Worm (Caenorhabditis elegans): ENCODE results near the gene T02B11.3.

The T02B11.3 gene

DNA sequence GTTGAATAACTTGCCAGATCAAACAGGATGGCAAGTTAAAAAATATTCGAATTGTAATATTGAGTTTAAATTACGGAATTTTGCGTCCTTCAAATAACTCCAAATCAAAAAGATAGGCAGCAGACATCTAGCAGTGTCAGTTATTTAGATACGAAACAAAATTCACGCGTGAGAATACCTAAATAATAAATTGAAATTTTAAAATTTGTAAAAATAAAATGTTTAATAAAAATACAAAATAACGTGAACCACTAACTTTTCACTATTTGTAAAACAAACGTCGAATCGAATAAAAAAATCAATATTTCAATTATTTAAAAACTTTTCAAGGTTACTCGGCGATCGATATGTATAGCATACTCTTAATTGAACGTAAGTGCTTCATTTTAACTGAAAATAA, 9.3 kb upstream of the T02B11.3 start, which contains the start of gene T02B11.9:
TSS of gene T02B11.9 (plus strand) at position 301 of the 400 bp plus-strand sequence.
- TF ChIP-seq ces-1 (GFP tag; optimal IDR thresholded peaks at IDR 0.05), result no peak
- no peak for TF ChIP-seq blmp-1 (tag; optimal IDR thresholded peaks at IDR 0.05)
- TF ChIP-seq ceh-83 (GFP tag; optimal IDR thresholded peaks at IDR 0.05), result no peak
- TF ChIP-seq cnd-1 (tag; optimal IDR thresholded peaks at IDR 0.05), result no peak
- no peak for TF ChIP-seq sptf-1 (tag; optimal IDR thresholded peaks at IDR 0.05)
- TF ChIP-seq ham-2 (GFP tag; optimal IDR thresholded peaks at IDR 0.05), result no peak
- no peak for TF ChIP-seq elt-3 (tag; optimal IDR thresholded peaks at IDR 0.05)
- TF ChIP-seq nhr-28 (tag; optimal IDR thresholded peaks at IDR 0.05), result no peak
- TF ChIP-seq unc-62 (GFP tag; optimal IDR thresholded peaks at IDR 0.05), result no peak
- TF ChIP-seq nhr-76 (tag; optimal IDR thresholded peaks at IDR 0.05), result no peak
- no peak for TF ChIP-seq ceh-39 (tag; optimal IDR thresholded peaks at IDR 0.05)
- no peak for TF ChIP-seq elt-1 (tag; optimal IDR thresholded peaks at IDR 0.05; ENCODE audit: borderline replicate concordance, insufficient read depth)

DNA sequence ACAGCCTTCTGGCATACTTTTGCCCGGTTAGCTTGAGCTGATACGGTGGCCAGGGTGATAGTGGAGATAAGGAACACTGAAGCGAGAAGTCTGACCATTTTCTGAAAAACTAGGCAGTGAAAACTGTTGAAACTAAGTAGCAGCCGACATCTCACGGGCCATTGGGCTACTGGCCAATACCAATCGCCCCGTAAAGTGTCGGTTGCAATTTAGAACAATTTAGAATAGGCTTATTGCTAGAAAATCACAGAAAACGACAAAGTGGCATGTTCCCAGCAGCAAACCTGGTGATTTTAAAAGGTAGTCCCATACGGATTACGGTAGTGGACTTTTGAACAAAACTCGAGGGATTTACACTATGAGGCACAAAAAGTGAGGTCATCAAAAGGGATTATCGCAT, 4.4 kb upstream of the T02B11.3 start, which contains the start of gene T02B11.4:
TSS of gene T02B11.4 (minus strand) at position 101 of the 400 bp plus-strand sequence.
- TF ChIP-seq lin-13 (tag; optimal IDR thresholded peaks at IDR 0.05) (no peak), ceh-43 (GFP tag; optimal IDR thresholded peaks at IDR 0.05) (no peak), lsy-2 (tag; optimal IDR thresholded peaks at IDR 0.05) (no peak), ceh-83 (GFP tag; optimal IDR thresholded peaks at IDR 0.05) (no peak), nhr-76 (tag; optimal IDR thresholded peaks at IDR 0.05) (no peak), cnd-1 (tag; optimal IDR thresholded peaks at IDR 0.05) (no peak), unc-120 (tag; optimal IDR thresholded peaks at IDR 0.05; ENCODE audit: poor library complexity, severe bottlenecking) (no peak), ceh-39 (tag; optimal IDR thresholded peaks at IDR 0.05) (no peak), unc-39 (tag; optimal IDR thresholded peaks at IDR 0.05) (no peak), elt-1 (tag; optimal IDR thresholded peaks at IDR 0.05; ENCODE audit: borderline replicate concordance, insufficient read depth) (no peak), sptf-1 (tag; optimal IDR thresholded peaks at IDR 0.05) (no peak), hlh-1 (tag; optimal IDR thresholded peaks at IDR 0.05) (no peak)

DNA sequence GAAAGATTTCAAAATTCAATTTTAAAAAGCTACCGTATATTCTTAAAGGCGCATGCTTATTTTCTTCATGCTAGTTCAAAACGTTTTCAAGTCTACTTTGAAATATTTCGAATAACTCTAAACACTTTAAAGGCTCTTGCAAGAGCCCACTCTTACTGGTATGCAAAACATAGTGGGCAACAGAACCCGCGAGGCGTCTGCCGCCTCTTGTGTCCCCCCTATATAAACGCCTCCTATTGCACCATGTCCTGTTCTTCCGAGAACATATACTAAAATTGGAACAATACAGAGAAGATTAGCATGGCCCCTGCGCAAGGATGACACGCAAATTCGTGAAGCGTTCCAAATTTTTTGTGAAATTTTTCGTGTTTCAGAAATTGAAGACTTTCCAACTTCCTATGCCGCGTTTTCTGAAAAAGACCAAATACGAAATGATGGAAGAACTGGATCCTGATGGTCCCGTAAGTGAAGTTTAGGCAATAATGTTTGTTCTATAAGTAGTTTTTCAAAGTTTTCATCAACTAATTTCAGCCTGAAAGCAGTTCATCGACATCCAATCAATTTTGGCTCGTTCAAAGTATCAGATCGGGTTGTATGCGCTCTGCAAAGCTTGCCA, 7.7 kb downstream of the T02B11.3 start:
- TF ChIP-seq elt-3 (tag; optimal IDR thresholded peaks at IDR 0.05) (no peak), ceh-83 (GFP tag; optimal IDR thresholded peaks at IDR 0.05) (peak; percentile 48)

DNA sequence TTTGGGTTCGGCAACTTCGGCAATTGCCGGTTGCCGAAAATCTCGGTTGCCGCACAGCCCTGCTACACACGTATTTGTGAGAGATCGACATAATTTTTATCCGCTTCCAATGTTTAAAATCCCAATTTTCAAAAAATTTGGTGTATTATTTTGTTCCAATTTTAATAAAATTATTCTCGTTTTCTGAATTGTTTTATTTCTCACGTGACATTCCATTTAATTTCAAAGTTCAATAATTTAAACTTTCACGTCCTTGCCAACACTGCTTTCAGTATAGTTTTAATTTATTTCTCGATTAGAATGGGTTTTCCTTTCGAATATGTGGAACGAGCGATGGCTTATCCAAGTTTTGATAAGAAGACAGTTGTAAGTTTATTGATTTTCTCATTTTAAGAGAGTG, 10.1 kb downstream of the T02B11.3 start, which contains the start of gene K09C6.2:
TSS of gene K09C6.2 (plus strand) at position 301 of the 400 bp plus-strand sequence.
- TF ChIP-seq pha-4 (tag; optimal IDR thresholded peaks at IDR 0.05), result no peak
- no peak for TF ChIP-seq nhr-237 (tag; optimal IDR thresholded peaks at IDR 0.05)

DNA sequence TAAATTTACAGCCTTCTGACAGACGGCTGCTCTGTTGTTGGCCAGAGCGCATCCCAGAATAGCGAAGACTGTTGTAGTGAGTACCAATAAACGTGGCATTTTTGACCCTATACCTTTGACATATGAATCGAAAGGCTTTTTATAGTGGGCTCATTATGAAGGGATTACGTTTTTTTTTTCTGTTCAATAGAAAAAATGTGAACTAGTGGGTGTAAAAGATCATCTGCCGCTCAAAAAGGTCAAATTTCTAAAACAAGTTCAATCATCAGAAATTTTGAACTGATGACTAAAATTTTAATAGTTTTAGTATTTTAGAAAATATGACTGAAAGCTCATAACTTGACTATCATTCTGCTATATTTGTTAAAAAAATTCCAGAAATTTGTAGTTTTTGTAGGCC, 11.7 kb downstream of the T02B11.3 start, which contains the start of gene K09C6.9:
TSS of gene K09C6.9 (minus strand) at position 101 of the 400 bp plus-strand sequence.
- TF ChIP-seq nhr-12 (tag; optimal IDR thresholded peaks at IDR 0.05) (no peak), bed-3 (GFP tag; optimal IDR thresholded peaks at IDR 0.05) (no peak), lin-13 (tag; optimal IDR thresholded peaks at IDR 0.05) (no peak), drap-1 (GFP tag; optimal IDR thresholded peaks at IDR 0.05) (no peak), nhr-2 (tag; optimal IDR thresholded peaks at IDR 0.05) (no peak), snpc-4 (tag; optimal IDR thresholded peaks at IDR 0.05) (no peak), zip-8 (tag; optimal IDR thresholded peaks at IDR 0.05) (no peak), cnd-1 (tag; optimal IDR thresholded peaks at IDR 0.05) (no peak), sem-2 (GFP tag; optimal IDR thresholded peaks at IDR 0.05) (no peak), hlh-1 (tag; optimal IDR thresholded peaks at IDR 0.05) (no peak), tbx-8 (GFP tag; optimal IDR thresholded peaks at IDR 0.05) (no peak), M03D4.4 (tag; optimal IDR thresholded peaks at IDR 0.05) (no peak), lsy-2 (tag; optimal IDR thresholded peaks at IDR 0.05) (no peak), unc-120 (tag; optimal IDR thresholded peaks at IDR 0.05; ENCODE audit: poor library complexity, severe bottlenecking) (no peak), ces-1 (GFP tag; optimal IDR thresholded peaks at IDR 0.05) (no peak), mep-1 (tag; optimal IDR thresholded peaks at IDR 0.05) (no peak), pha-4 (tag; optimal IDR thresholded peaks at IDR 0.05) (no peak), nhr-76 (tag; optimal IDR thresholded peaks at IDR 0.05) (no peak)
